Worm (Caenorhabditis elegans): Measurements from ENCODE around the gene K07F5.8.

DNA sequence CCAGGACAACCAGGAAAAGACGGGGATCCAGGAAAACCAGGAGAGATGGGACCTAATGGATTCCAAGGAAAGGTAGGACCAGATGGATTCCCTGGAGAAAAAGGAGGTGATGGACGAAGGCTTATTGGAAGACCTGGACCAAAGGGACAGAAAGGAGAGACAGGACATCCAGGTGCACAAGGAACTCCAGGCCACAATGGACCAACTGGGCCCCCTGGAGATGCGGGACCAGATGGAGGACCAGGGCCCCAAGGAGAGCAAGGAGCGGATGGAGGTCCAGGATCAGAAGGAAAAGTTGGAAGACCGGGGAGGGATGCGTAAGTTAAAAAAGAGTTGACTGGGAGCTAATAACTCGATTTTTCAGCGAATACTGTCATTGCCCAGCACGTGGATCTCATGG, 26.9 kb downstream of the K07F5.8 start:
- no peak for TF ChIP-seq hmg-4 (GFP tag; optimal IDR thresholded peaks at IDR 0.05)
- no peak for TF ChIP-seq ceh-13 (GFP tag; optimal IDR thresholded peaks at IDR 0.05)
- TF ChIP-seq ama-1 (optimal IDR thresholded peaks at IDR 0.05): no peak

All from whole organism, early embryonic.